Fruit fly (Drosophila melanogaster) whole organism, wandering third instar larva: Measurements from ENCODE around the gene PolE1.

ENCODE experiments used
- Abd-B ChIP-seq: fragments of >200 bp; optimal IDR thresholded peaks from 2 replicates; lab custom pipeline; 2017; ENCODE audit warnings: missing biosample characterization, missing genetic modification characterization
- Dif ChIP-seq: fragments of 200-275, 200-300 bp; sonication (Bioruptor generic); optimal IDR thresholded peaks from 2 replicates; lab custom pipeline; 2018; ENCODE audit warnings: missing biosample characterization, missing genetic modification characterization; ENCODE audit not compliant: partially characterized antibody
- Hnf4 ChIP-seq: fragments of 200-800 bp; sonication (Bioruptor generic); optimal IDR thresholded peaks from 2 replicates; lab custom pipeline; 2016; ENCODE audit warnings: missing biosample characterization, mild to moderate bottlenecking, missing genetic modification characterization
- OdsH ChIP-seq: fragments of 200-800 bp; sonication (Bioruptor generic); optimal IDR thresholded peaks from 2 replicates; lab custom pipeline; 2016; ENCODE audit warnings: missing biosample characterization, mild to moderate bottlenecking, missing genetic modification characterization
- dsf ChIP-seq: sonication (Bioruptor generic); optimal IDR thresholded peaks from 2 replicates; lab custom pipeline; 2016; ENCODE audit warnings: missing biosample characterization, missing genetic modification characterization, borderline replicate concordance
- fru ChIP-seq: fragments of 200-800 bp; sonication (Bioruptor generic); optimal IDR thresholded peaks from 3 replicates; lab custom pipeline; 2016; ENCODE audit warnings: missing biosample characterization, mild to moderate bottlenecking, missing genetic modification characterization
- lola ChIP-seq: fragments of >200 bp; optimal IDR thresholded peaks from 2 replicates; lab custom pipeline; 2017; ENCODE audit warnings: missing biosample characterization, missing genetic modification characterization
- pan ChIP-seq: fragments of >200 bp; optimal IDR thresholded peaks from 2 replicates; lab custom pipeline; 2017
- rgr ChIP-seq: fragments of 200-800 bp; sonication (Bioruptor generic); optimal IDR thresholded peaks from 3 replicates; lab custom pipeline; 2016; ENCODE audit warnings: missing biosample characterization, mild to moderate bottlenecking, missing genetic modification characterization

DNA sequence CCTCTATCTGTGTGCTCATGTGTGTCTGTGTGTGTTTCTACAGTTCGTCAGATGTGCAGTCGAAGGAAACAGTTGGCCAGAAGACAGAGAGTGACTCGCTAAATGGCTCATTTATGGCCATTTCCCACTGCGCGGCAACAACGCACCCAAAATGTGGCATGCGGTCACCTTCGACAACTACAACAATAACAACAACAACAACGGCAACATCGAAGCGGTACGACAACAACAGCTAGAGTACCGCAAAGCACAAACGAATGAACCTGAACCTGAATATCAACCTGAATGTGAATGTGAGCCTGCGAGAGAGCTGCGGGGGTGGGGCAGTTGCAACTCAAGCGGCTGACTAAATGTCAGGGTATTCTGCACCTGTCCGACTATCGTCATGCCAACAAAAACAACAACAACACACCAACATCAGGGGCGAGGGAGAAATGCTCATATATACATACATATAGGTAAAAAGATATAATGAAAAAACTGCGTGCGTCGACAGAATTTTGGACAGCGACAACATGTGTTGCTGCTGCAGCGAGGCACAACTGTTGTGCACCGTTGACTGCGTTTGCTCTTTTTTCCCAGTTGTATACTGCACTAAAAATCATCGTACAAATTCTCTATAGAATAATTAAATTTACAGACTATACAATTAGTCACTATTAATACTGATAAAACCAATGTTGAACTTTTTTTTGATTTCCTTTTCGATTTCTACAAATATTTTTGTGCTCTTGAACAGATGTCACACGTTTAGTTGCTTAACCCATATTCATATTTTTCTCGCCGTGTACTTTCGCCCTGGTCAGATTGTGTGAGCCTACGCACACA is 47.6 kb upstream of the PolE1 start:
- peak; percentile 34 for TF ChIP-seq Hnf4
- TF ChIP-seq Dif (GFP tag; lab: Kevin White, UChicago), result no peak
- no peak for TF ChIP-seq Abd-B (GFP tag; lab: Kevin White, UChicago)
- TF ChIP-seq lola (GFP tag; lab: Kevin White, UChicago), result no peak
- TF ChIP-seq fru (GFP tag; lab: Kevin White, UChicago), result peak; percentile 37
- TF ChIP-seq dsf (GFP tag; lab: Kevin White, UChicago), result no peak
- TF ChIP-seq OdsH (GFP tag; lab: Kevin White, UChicago), result peak; percentile 56
- peak; percentile 47 for TF ChIP-seq rgr (GFP tag; lab: Kevin White, UChicago)
- TF ChIP-seq pan (lab: Kevin White, UChicago), result no peak
